Worm (Caenorhabditis elegans) whole organism, L1 larva: Measurements from ENCODE around the gene gos-28.

ENCODE experiments used
- alr-1 ChIP-seq: fragments of 200-800 bp; sonication (Bioruptor generic); optimal IDR thresholded peaks from 2 replicates; lab custom pipeline; 2018; ENCODE audit warnings: borderline replicate concordance, mild to moderate bottlenecking, missing genetic modification characterization, missing compliant biosample characterization
- fos-1 ChIP-seq: fragments of 150-350 bp; optimal IDR thresholded peaks from 2 replicates; lab custom pipeline; 2014; ENCODE audit warnings: missing biosample characterization, missing genetic modification characterization
- grh-1 ChIP-seq: fragments of 200-800 bp; sonication (Bioruptor generic); IDR thresholded peaks from 2 replicates; pipeline ENCODE4 v1.3.6; 2022; ENCODE audit warnings: missing genetic modification reagents, missing genetic modification characterization, missing compliant biosample characterization
- mep-1 ChIP-seq: fragments of 150-350 bp; optimal IDR thresholded peaks from 2 replicates; lab custom pipeline; 2014; ENCODE audit warnings: missing biosample characterization, missing genetic modification characterization

DNA sequence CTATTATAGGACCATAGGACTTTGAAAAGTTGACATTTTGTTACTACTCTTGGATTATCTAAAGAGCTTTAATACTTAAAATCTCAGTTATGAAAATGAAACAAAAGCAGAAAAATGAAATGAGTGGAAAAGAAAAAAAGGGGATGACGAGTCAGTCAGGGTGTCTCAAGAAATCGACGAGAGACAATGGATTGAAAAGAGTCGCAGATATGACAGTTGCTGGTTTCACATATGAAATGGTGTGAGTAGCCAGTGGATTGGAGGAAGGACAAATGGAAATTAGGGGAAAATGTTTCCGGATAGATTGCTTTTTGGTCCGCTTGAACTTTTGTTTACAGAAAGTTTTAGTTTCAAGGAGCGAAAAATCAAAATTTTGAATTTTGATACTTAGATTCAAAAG, 48.2 kb upstream of the gos-28 start:
- TF ChIP-seq fos-1 (tag; lab: Kevin White, UChicago) (no peak), grh-1 (no peak), alr-1 (tag; lab: Kevin White, UChicago) (no peak), mep-1 (tag; lab: Kevin White, UChicago) (no peak)
